Worm (Caenorhabditis elegans) whole organism, L4 larva: ENCODE measurements around the gene tftc-5.

ENCODE experiments used
- F26F4.8 ChIP-seq: fragments of 200-800 bp; sonication (Bioruptor generic); conservative IDR thresholded peaks from 2 replicates; pipeline ENCODE4 v1.3.6; 2022; ENCODE audit warnings: missing genetic modification characterization, missing compliant biosample characterization
- F37D6.2 ChIP-seq: sonication (generic microtip); optimal IDR thresholded peaks from 2 replicates; lab custom pipeline; 2016; ENCODE audit warnings: mild to moderate bottlenecking, missing genetic modification characterization, missing compliant biosample characterization
- T20F7.1 ChIP-seq: fragments of 200-800 bp; sonication (Bioruptor generic); optimal IDR thresholded peaks from 2 replicates; lab custom pipeline; 2018; ENCODE audit warnings: mild to moderate bottlenecking, missing genetic modification characterization, missing compliant biosample characterization
- T26A8.4 ChIP-seq: fragments of 200-800 bp; sonication (Bioruptor generic); IDR thresholded peaks from 2 replicates; pipeline ENCODE4 v1.3.6; 2022; ENCODE audit warnings: missing genetic modification characterization, missing compliant biosample characterization
- ZK546.5 ChIP-seq, 2 experiments: sonication (generic microtip); optimal IDR thresholded peaks; 2 replicates each; lab custom pipeline; 2017; ENCODE audit warnings: missing biosample characterization in 2 of 2, missing genetic modification characterization in 2 of 2
- ceh-32 ChIP-seq: sonication (generic microtip); optimal IDR thresholded peaks from 2 replicates; lab custom pipeline; 2016; ENCODE audit warnings: mild to moderate bottlenecking, missing genetic modification characterization, missing compliant biosample characterization; ENCODE audit not compliant: poor library complexity
- ceh-82 ChIP-seq: sonication (generic microtip); optimal IDR thresholded peaks from 2 replicates; lab custom pipeline; 2017; ENCODE audit warnings: missing biosample characterization, missing genetic modification characterization
- ces-1 ChIP-seq: fragments of 150-350 bp; sonication (generic microtip); optimal IDR thresholded peaks from 4 replicates; lab custom pipeline; 2014; ENCODE audit warnings: missing biosample characterization, missing genetic modification reagents, missing genetic modification characterization
- ctbp-1 ChIP-seq: fragments of 200-800 bp; sonication (Bioruptor generic); IDR thresholded peaks from 2 replicates; pipeline ENCODE4 v1.3.6; 2022; ENCODE audit warnings: missing genetic modification reagents, missing genetic modification characterization, missing compliant biosample characterization
- daf-19 ChIP-seq: fragments of 200-800 bp; sonication (Bioruptor generic); conservative IDR thresholded peaks from 2 replicates; pipeline ENCODE4 v1.3.6; 2022; ENCODE audit warnings: missing genetic modification characterization, missing compliant biosample characterization
- daf-8 ChIP-seq: fragments of 200-800 bp; sonication (Bioruptor generic); IDR thresholded peaks from 2 replicates; pipeline ENCODE4 v1.3.6; 2022; ENCODE audit warnings: missing genetic modification characterization, missing compliant biosample characterization
- dmd-6 ChIP-seq: fragments of 200-800 bp; sonication (Bioruptor generic); IDR thresholded peaks from 2 replicates; pipeline ENCODE4 v1.3.6; 2022; ENCODE audit warnings: missing genetic modification reagents, missing genetic modification characterization, missing compliant biosample characterization
- dve-1 ChIP-seq: sonication (generic microtip); optimal IDR thresholded peaks from 2 replicates; lab custom pipeline; 2017; ENCODE audit warnings: antibody characterized with exemption, mild to moderate bottlenecking, missing genetic modification characterization, missing compliant biosample characterization; ENCODE audit not compliant: insufficient read depth
- egl-43 ChIP-seq: fragments of 200-800 bp; sonication (Bioruptor generic); IDR thresholded peaks from 2 replicates; pipeline ENCODE4 v1.3.6; 2022; ENCODE audit warnings: missing genetic modification reagents, missing genetic modification characterization, missing compliant biosample characterization
- fkh-10 ChIP-seq: fragments of 150-350 bp; optimal IDR thresholded peaks from 2 replicates; lab custom pipeline; 2014; ENCODE audit warnings: missing biosample characterization, missing genetic modification reagents, missing genetic modification characterization
- gei-8 ChIP-seq: fragments of 200-800 bp; sonication (Bioruptor generic); optimal IDR thresholded peaks from 2 replicates; lab custom pipeline; 2018; ENCODE audit warnings: mild to moderate bottlenecking, missing genetic modification characterization, missing compliant biosample characterization
- hlh-11 ChIP-seq: fragments of 200-800 bp; sonication (Bioruptor generic); optimal IDR thresholded peaks from 2 replicates; lab custom pipeline; 2018; ENCODE audit warnings: mild to moderate bottlenecking, missing genetic modification characterization, missing compliant biosample characterization
- hmg-1.1 ChIP-seq: fragments of 200-800 bp; sonication (Bioruptor generic); IDR thresholded peaks from 2 replicates; pipeline ENCODE4 v1.3.6; 2022; ENCODE audit warnings: missing genetic modification reagents, missing genetic modification characterization, missing compliant biosample characterization
- lin-1 ChIP-seq: fragments of 200-800 bp; sonication (Bioruptor generic); IDR thresholded peaks from 2 replicates; pipeline ENCODE4 v1.3.6; 2022; ENCODE audit warnings: missing genetic modification reagents, missing genetic modification characterization, missing compliant biosample characterization
- lin-13 ChIP-seq: fragments of 150-350 bp; optimal IDR thresholded peaks from 2 replicates; lab custom pipeline; 2014; ENCODE audit warnings: missing biosample characterization, missing genetic modification reagents, missing genetic modification characterization
- madf-5 ChIP-seq, 2 experiments: fragments of 200-800 bp; sonication (Bioruptor generic); IDR thresholded peaks; 2 replicates each; pipeline ENCODE4 v1.3.6; 2022; ENCODE audit warnings: missing compliant biosample characterization in 2 of 2, missing genetic modification characterization in 2 of 2
- mdl-1 ChIP-seq, 2 experiments: fragments of 150-350 bp in 1 of 2; sonication (generic microtip) in 1 of 2; optimal IDR thresholded peaks; 2 replicates each; lab custom pipeline; 2014 to 2017; ENCODE audit warnings: missing biosample characterization in 2 of 2, missing genetic modification characterization in 2 of 2
- mes-2 ChIP-seq: sonication (generic microtip); optimal IDR thresholded peaks from 2 replicates; lab custom pipeline; 2016; ENCODE audit warnings: missing genotype, mild to moderate bottlenecking, missing genetic modification characterization, missing compliant biosample characterization; ENCODE audit not compliant: poor library complexity, severe bottlenecking
- mxl-3 ChIP-seq: fragments of 200-800 bp; sonication (Bioruptor generic); optimal IDR thresholded peaks from 2 replicates; lab custom pipeline; 2018; ENCODE audit warnings: mild to moderate bottlenecking, missing genetic modification characterization, missing compliant biosample characterization
- nhr-11 ChIP-seq: fragments of 150-350 bp; optimal IDR thresholded peaks from 2 replicates; lab custom pipeline; 2014; ENCODE audit warnings: missing biosample characterization, missing genetic modification characterization
- nhr-237 ChIP-seq: sonication (generic microtip); optimal IDR thresholded peaks from 2 replicates; lab custom pipeline; 2017; ENCODE audit warnings: missing biosample characterization, missing genetic modification characterization
- nhr-28 ChIP-seq: fragments of 150-350 bp; optimal IDR thresholded peaks from 2 replicates; lab custom pipeline; 2014; ENCODE audit warnings: missing biosample characterization, missing genetic modification characterization
- nhr-48 ChIP-seq: sonication (generic microtip); optimal IDR thresholded peaks from 2 replicates; lab custom pipeline; 2016; ENCODE audit warnings: mild to moderate bottlenecking, missing genetic modification characterization, missing compliant biosample characterization
- nhr-77 ChIP-seq: fragments of 150-350 bp; optimal IDR thresholded peaks from 2 replicates; lab custom pipeline; 2014; ENCODE audit warnings: missing biosample characterization, missing genetic modification characterization
- php-3 ChIP-seq: fragments of 200-800 bp; sonication (Bioruptor generic); IDR thresholded peaks from 2 replicates; pipeline ENCODE4 v1.3.6; 2022; ENCODE audit warnings: missing genetic modification reagents, missing genetic modification characterization, missing compliant biosample characterization
- pqm-1 ChIP-seq: sonication (generic microtip); optimal IDR thresholded peaks from 2 replicates; lab custom pipeline; 2017; ENCODE audit warnings: missing biosample characterization, missing genetic modification characterization
- saeg-2 ChIP-seq: fragments of 200-800 bp; sonication (Bioruptor generic); IDR thresholded peaks from 2 replicates; pipeline ENCODE4 v1.3.6; 2022; ENCODE audit warnings: missing genetic modification reagents, missing genetic modification characterization, missing compliant biosample characterization
- set-16 ChIP-seq: fragments of 200-800 bp; sonication (Bioruptor generic); IDR thresholded peaks from 2 replicates; pipeline ENCODE4 v1.3.6; 2022; ENCODE audit warnings: missing genetic modification reagents, missing genetic modification characterization, missing compliant biosample characterization
- snpc-4 ChIP-seq: fragments of 150-350 bp; optimal IDR thresholded peaks from 2 replicates; lab custom pipeline; 2014; ENCODE audit warnings: missing biosample characterization, missing genetic modification characterization
- unc-130 ChIP-seq: sonication (generic microtip); optimal IDR thresholded peaks from 2 replicates; lab custom pipeline; 2016; ENCODE audit warnings: missing genetic modification reagents, missing genetic modification characterization, missing compliant biosample characterization
- unc-62 ChIP-seq, 3 experiments: fragments of 150-350 bp in 1 of 3; sonication (generic microtip); optimal IDR thresholded peaks in 2 of 3; peaks in 1 of 3; 1 replicate in 1 of 3; 2 replicates in 2 of 3; lab custom pipeline; 2014 to 2017; ENCODE audit warnings: missing biosample characterization in 3 of 3, missing genetic modification characterization in 3 of 3, missing genetic modification reagents in 3 of 3, missing genotype in 1 of 3
- vab-7 ChIP-seq: fragments of 200-800 bp; sonication (Bioruptor generic); IDR thresholded peaks from 2 replicates; pipeline ENCODE4 v1.3.6; 2022; ENCODE audit warnings: missing genetic modification reagents, missing genetic modification characterization, missing compliant biosample characterization
- zfp-2 ChIP-seq: sonication (generic microtip); optimal IDR thresholded peaks from 2 replicates; lab custom pipeline; 2016; ENCODE audit warnings: mild to moderate bottlenecking, missing genetic modification characterization, missing compliant biosample characterization
- ztf-11 ChIP-seq: fragments of 150-350 bp; optimal IDR thresholded peaks from 2 replicates; lab custom pipeline; 2014; ENCODE audit warnings: missing biosample characterization, missing genetic modification characterization
- ztf-7 ChIP-seq: fragments of 150-350 bp; optimal IDR thresholded peaks from 2 replicates; lab custom pipeline; 2014; ENCODE audit warnings: missing biosample characterization, missing genetic modification characterization

tftc-5 gene

ce11 chrIII:4009181-4009580 is 12.8 kb upstream of the tftc-5 start:
- TF ChIP-seq T26A8.4 (GFP tag; lab: Robert Waterston, UW) (no peak), unc-62 (GFP tag; optimal IDR thresholded peaks at IDR 0.05 in 1 of 2; lab: Kevin White, UChicago) (peak in 1 of 2 experiments; percentile 61), unc-62 (tag; optimal IDR thresholded peaks at IDR 0.05; lab: Kevin White, UChicago) (no peak), ces-1 (GFP tag; lab: Kevin White, UChicago) (no peak)

ce11 chrIII:4010168-4010567 is 11.8 kb upstream of the tftc-5 start:
- TF ChIP-seq nhr-237 (tag; lab: Kevin White, UChicago) = no peak
- TF ChIP-seq dve-1 (tag; lab: Kevin White, UChicago) = no peak
- 0 out of 2 replicates have a peak, but pooled peaks have one; percentile 8 for TF ChIP-seq hmg-1.1 (GFP tag; lab: Robert Waterston, UW)
- no peak for TF ChIP-seq saeg-2 (GFP tag; lab: Robert Waterston, UW)
- no peak for TF ChIP-seq ceh-32 (tag; lab: Kevin White, UChicago)
- TF ChIP-seq unc-62 (GFP tag; optimal IDR thresholded peaks at IDR 0.05 in 1 of 2; lab: Kevin White, UChicago) = peak in 1 of 2 experiments; percentile 98
- TF ChIP-seq unc-62 (tag; optimal IDR thresholded peaks at IDR 0.05; lab: Kevin White, UChicago) = no peak
- no peak for TF ChIP-seq madf-5 (GFP tag; IDR thresholded peaks at IDR 0.05; lab: Robert Waterston, UW)
- TF ChIP-seq nhr-28 (tag; lab: Kevin White, UChicago) = peak; percentile 1
- no peak for TF ChIP-seq lin-1
- no peak for TF ChIP-seq F37D6.2
- no peak for TF ChIP-seq ceh-82
- no peak for TF ChIP-seq ZK546.5 (tag; optimal IDR thresholded peaks at IDR 0.05; lab: Kevin White, UChicago)
- peak; percentile 40 for TF ChIP-seq set-16 (GFP tag; lab: Robert Waterston, UW)
- TF ChIP-seq mes-2 (tag; lab: Kevin White, UChicago) = peak; percentile 40
- no peak for TF ChIP-seq daf-19 (GFP tag; lab: Robert Waterston, UW)
- peak; percentile 33; the same call in 1 of the 2 replicates for TF ChIP-seq egl-43 (GFP tag; lab: Robert Waterston, UW)
- no peak for TF ChIP-seq mdl-1 (tag; optimal IDR thresholded peaks at IDR 0.05; lab: Kevin White, UChicago)
- peak; percentile 46 for TF ChIP-seq hlh-11 (tag; lab: Kevin White, UChicago)
- TF ChIP-seq vab-7 (GFP tag; lab: Robert Waterston, UW) = 0 out of 2 replicates have a peak, but pooled peaks have one; percentile 17
- TF ChIP-seq ctbp-1 (GFP tag; lab: Robert Waterston, UW) = no peak
- no peak for TF ChIP-seq nhr-11
- no peak for TF ChIP-seq zfp-2
- no peak for TF ChIP-seq mxl-3 (GFP tag; lab: Kevin White, UChicago)
- no peak for TF ChIP-seq php-3
- no peak for TF ChIP-seq daf-8 (GFP tag; lab: Robert Waterston, UW)
- TF ChIP-seq gei-8 (GFP tag; lab: Kevin White, UChicago) = no peak
- TF ChIP-seq, all 104 proteins: peak for 8

ce11 chrIII:4010987-4011386 is 11.0 kb upstream of the tftc-5 start:
- TF ChIP-seq nhr-28 (tag; lab: Kevin White, UChicago) = peak; percentile 54
- TF ChIP-seq pqm-1 (tag; lab: Kevin White, UChicago) = peak; percentile 68
- no peak for TF ChIP-seq F26F4.8 (GFP tag; lab: Robert Waterston, UW)
- no peak for TF ChIP-seq ztf-7 (tag; lab: Kevin White, UChicago)
- peak; percentile 23 for TF ChIP-seq dve-1 (tag; lab: Kevin White, UChicago)
- no peak for TF ChIP-seq fkh-10 (GFP tag; lab: Kevin White, UChicago)
- TF ChIP-seq hlh-11 (tag; lab: Kevin White, UChicago) = peak; percentile 23

- TF ChIP-seq nhr-77 (tag; lab: Kevin White, UChicago) = no peak
- TF ChIP-seq ztf-11 (tag; lab: Kevin White, UChicago) = no peak
- TF ChIP-seq dmd-6 (GFP tag; lab: Robert Waterston, UW) = no peak
- TF ChIP-seq ceh-82 = no peak
- TF ChIP-seq snpc-4 = no peak
- TF ChIP-seq F26F4.8 (GFP tag; lab: Robert Waterston, UW) = no peak
- no peak for TF ChIP-seq unc-130 (GFP tag; lab: Kevin White, UChicago)
- no peak for TF ChIP-seq lin-13 (GFP tag; lab: Kevin White, UChicago)
- no peak for TF ChIP-seq T20F7.1 (GFP tag; lab: Kevin White, UChicago)
- no peak for TF ChIP-seq mes-2 (tag; lab: Kevin White, UChicago)
- TF ChIP-seq nhr-48 = no peak
These were observed 9.9 kb upstream of the tftc-5 start, which contains the start of gene C36E8.4 for ce11 chrIII:4012036-4012435. Gene C36E8.4, plus strand, starts transcription at chrIII:4012336.
